Comparison of ENCODE assay signal across 5 worm cellular contexts in the genomic region with DNA sequence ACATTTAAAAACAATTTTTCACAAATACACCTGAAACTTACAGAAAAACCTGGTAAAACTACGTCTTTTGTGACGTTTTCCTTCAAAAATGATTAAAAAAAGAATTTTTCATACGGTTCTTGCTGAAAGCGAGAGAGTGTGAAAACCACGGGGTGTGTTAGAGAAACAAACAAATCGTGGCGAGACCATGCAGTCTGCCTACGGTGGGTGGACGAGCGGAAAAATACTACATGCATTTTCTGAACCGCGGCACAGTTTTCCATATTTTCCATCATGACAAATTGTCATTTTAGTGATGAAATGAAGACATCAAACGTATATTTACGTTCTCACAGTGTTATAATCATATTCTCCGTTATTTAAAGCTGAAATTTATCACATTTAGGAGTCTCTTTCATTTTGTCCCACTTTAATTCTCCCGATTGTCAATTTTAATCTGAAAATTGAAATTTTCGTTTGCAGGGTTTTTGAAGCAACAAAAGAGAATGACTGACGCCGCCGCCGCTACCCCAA.
A peak's percentile ranks its signal among the peaks of the same experiment; 100 is the strongest.
TF ChIP-seq lines count a peak whose summit lies in the region.

TSS of gene F10G7.9 (minus strand) at position 127 of the 513 bp plus-strand sequence.
TSS of gene tsn-1 (plus strand) at position 463 of the 513 bp plus-strand sequence.

TF ChIP-seq in whole organism, L1 larva, 84 proteins besides CTCF, POLR2A, EP300 and RAD21 (continued from another document and continues in another):
- TF ChIP-seq unc-130 (tag; optimal IDR thresholded peaks at IDR 0.05; lab: Kevin White, UChicago) (peak; percentile 32), ceh-63 (GFP tag; optimal IDR thresholded peaks at IDR 0.05; lab: Kevin White, UChicago) (no peak), alr-1 (tag; optimal IDR thresholded peaks at IDR 0.05; lab: Kevin White, UChicago; ENCODE audit: borderline replicate concordance) (no peak), unc-86 (tag; optimal IDR thresholded peaks at IDR 0.05; lab: Kevin White, UChicago) (peak; percentile 33), ztf-11 (tag; optimal IDR thresholded peaks at IDR 0.05; lab: Kevin White, UChicago) (no peak), nhr-77 (tag; optimal IDR thresholded peaks at IDR 0.05; lab: Kevin White, UChicago) (no peak), C16A3.4 (tag; optimal IDR thresholded peaks at IDR 0.05; lab: Kevin White, UChicago) (peak; percentile 48), swsn-7 (tag; optimal IDR thresholded peaks at IDR 0.05; lab: Kevin White, UChicago) (peak; percentile 47), ets-5 (GFP tag; IDR thresholded peaks at IDR 0.05; lab: Robert Waterston, UW) (no peak), lin-14 (GFP tag; optimal IDR thresholded peaks at IDR 0.05; lab: Kevin White, UChicago) (peak; percentile 68), xbp-1 (tag; optimal IDR thresholded peaks at IDR 0.05; lab: Kevin White, UChicago) (peak; percentile 49), efl-3 (GFP tag; optimal IDR thresholded peaks at IDR 0.05; lab: Kevin White, UChicago) (no peak), nhr-84 (tag; optimal IDR thresholded peaks at IDR 0.05; lab: Kevin White, UChicago) (no peak), ceh-8 (GFP tag; optimal IDR thresholded peaks at IDR 0.05; lab: Kevin White, UChicago) (no peak), skn-1 (tag; optimal IDR thresholded peaks at IDR 0.05; lab: Kevin White, UChicago) (peak; percentile 59), egl-13 (tag; optimal IDR thresholded peaks at IDR 0.05; lab: Kevin White, UChicago) (no peak), dpl-1 (GFP tag; optimal IDR thresholded peaks at IDR 0.05; lab: Kevin White, UChicago) (peak; percentile 57 to 76 (median 72)), jun-1 (tag; optimal IDR thresholded peaks at IDR 0.05; lab: Kevin White, UChicago) (no peak), nhr-12 (tag; optimal IDR thresholded peaks at IDR 0.05; lab: Kevin White, UChicago) (no peak), efl-1 (optimal IDR thresholded peaks at IDR 0.05; lab: Kevin White, UChicago) (peak; percentile 80 to 87), efl-1 (GFP tag; optimal IDR thresholded peaks at IDR 0.05 in 1 of 2; lab: Kevin White, UChicago) (peak; percentile 70 to 96), mep-1 (tag; optimal IDR thresholded peaks at IDR 0.05; lab: Kevin White, UChicago) (no peak), vab-15 (tag; optimal IDR thresholded peaks at IDR 0.05; lab: Kevin White, UChicago) (no peak), elt-2 (tag; optimal IDR thresholded peaks at IDR 0.05; lab: Kevin White, UChicago) (peak; percentile 37), grh-1 (GFP tag; IDR thresholded peaks at IDR 0.05; lab: Robert Waterston, UW) (no peak)

TF ChIP-seq in whole organism, L2 larva, 48 proteins besides CTCF, POLR2A, EP300 and RAD21 (continued from another document):
- no peak for TF ChIP-seq elt-1 (tag; optimal IDR thresholded peaks at IDR 0.05; lab: Kevin White, UChicago)
- TF ChIP-seq crh-2 (tag; optimal IDR thresholded peaks at IDR 0.05; lab: Kevin White, UChicago) = peak; percentile 52
- TF ChIP-seq mbf-1 (tag; optimal IDR thresholded peaks at IDR 0.05; lab: Kevin White, UChicago) = no peak
- no peak for TF ChIP-seq nhr-12 (tag; optimal IDR thresholded peaks at IDR 0.05; lab: Kevin White, UChicago)
- no peak for TF ChIP-seq ceh-82 (tag; optimal IDR thresholded peaks at IDR 0.05; lab: Kevin White, UChicago)
- no peak for TF ChIP-seq elt-3 (tag; optimal IDR thresholded peaks at IDR 0.05; lab: Kevin White, UChicago)
- no peak for TF ChIP-seq nhr-23 (tag; optimal IDR thresholded peaks at IDR 0.05; lab: Kevin White, UChicago)
- peak; percentile 35 for TF ChIP-seq F13H6.1 (tag; optimal IDR thresholded peaks at IDR 0.05; lab: Kevin White, UChicago)
- peak; percentile 47 for TF ChIP-seq sma-3 (GFP tag; optimal IDR thresholded peaks at IDR 0.05; lab: Kevin White, UChicago)
- TF ChIP-seq nhr-25 (tag; optimal IDR thresholded peaks at IDR 0.05; lab: Kevin White, UChicago) = peak; percentile 41
- peak; percentile 86 to 97 for TF ChIP-seq lsy-2 (tag; optimal IDR thresholded peaks at IDR 0.05; lab: Kevin White, UChicago)
- TF ChIP-seq lin-39 (tag; optimal IDR thresholded peaks at IDR 0.05; lab: Kevin White, UChicago) = no peak
- no peak for TF ChIP-seq dmd-4 (tag; optimal IDR thresholded peaks at IDR 0.05; lab: Kevin White, UChicago)
- TF ChIP-seq nhr-129 (tag; optimal IDR thresholded peaks at IDR 0.05; lab: Kevin White, UChicago) = peak; percentile 29
- no peak for TF ChIP-seq zag-1 (tag; optimal IDR thresholded peaks at IDR 0.05; lab: Kevin White, UChicago)
- peak; percentile 67 for TF ChIP-seq unc-55 (GFP tag; optimal IDR thresholded peaks at IDR 0.05; lab: Kevin White, UChicago)
- TF ChIP-seq gmeb-1 (tag; optimal IDR thresholded peaks at IDR 0.05; lab: Kevin White, UChicago) = peak; percentile 69
- TF ChIP-seq lin-11 (tag; optimal IDR thresholded peaks at IDR 0.05; lab: Kevin White, UChicago) = peak; percentile 45
- no peak for TF ChIP-seq ztf-4 (tag; optimal IDR thresholded peaks at IDR 0.05; lab: Kevin White, UChicago)
- peak; percentile 82 for TF ChIP-seq C34F6.9 (tag; optimal IDR thresholded peaks at IDR 0.05; lab: Kevin White, UChicago)

TF ChIP-seq in whole organism, L3 larva, 47 proteins besides CTCF, POLR2A, EP300 and RAD21 (continued from another document):
- TF ChIP-seq skn-1 (tag; optimal IDR thresholded peaks at IDR 0.05; lab: Kevin White, UChicago) (peak; percentile 75), unc-39 (tag; optimal IDR thresholded peaks at IDR 0.05; lab: Kevin White, UChicago) (no peak), mdl-1 (tag; optimal IDR thresholded peaks at IDR 0.05; lab: Kevin White, UChicago) (no peak), ceh-9 (tag; optimal IDR thresholded peaks at IDR 0.05; lab: Kevin White, UChicago) (no peak), nhr-67 (tag; optimal IDR thresholded peaks at IDR 0.05; lab: Kevin White, UChicago) (no peak), nhr-23 (tag; optimal IDR thresholded peaks at IDR 0.05; lab: Kevin White, UChicago) (peak; percentile 63), egl-27 (tag; optimal IDR thresholded peaks at IDR 0.05; lab: Kevin White, UChicago) (no peak), nhr-43 (tag; optimal IDR thresholded peaks at IDR 0.05; lab: Kevin White, UChicago; ENCODE audit: poor library complexity, severe bottlenecking) (peak; percentile 29), tbx-2 (tag; optimal IDR thresholded peaks at IDR 0.05; lab: Kevin White, UChicago) (no peak), snpc-4 (tag; optimal IDR thresholded peaks at IDR 0.05; lab: Kevin White, UChicago) (no peak), nfya-1 (tag; optimal IDR thresholded peaks at IDR 0.05; lab: Kevin White, UChicago; ENCODE audit: insufficient read depth) (peak; percentile 92), R02D3.7 (tag; optimal IDR thresholded peaks at IDR 0.05; lab: Kevin White, UChicago) (no peak), nhr-11 (tag; optimal IDR thresholded peaks at IDR 0.05; lab: Kevin White, UChicago) (no peak), elt-1 (tag; optimal IDR thresholded peaks at IDR 0.05; lab: Kevin White, UChicago) (no peak), elt-2 (tag; optimal IDR thresholded peaks at IDR 0.05; lab: Kevin White, UChicago) (peak; percentile 68), mml-1 (tag; optimal IDR thresholded peaks at IDR 0.05; lab: Kevin White, UChicago) (no peak), lin-39 (tag; optimal IDR thresholded peaks at IDR 0.05; lab: Kevin White, UChicago) (no peak), daf-12 (tag; optimal IDR thresholded peaks at IDR 0.05; lab: Kevin White, UChicago) (no peak), fkh-2 (tag; optimal IDR thresholded peaks at IDR 0.05; lab: Kevin White, UChicago) (no peak), pha-4 (tag; optimal IDR thresholded peaks at IDR 0.05; lab: Kevin White, UChicago) (peak; percentile 77), egl-5 (tag; optimal IDR thresholded peaks at IDR 0.05; lab: Kevin White, UChicago) (no peak), nhr-28 (tag; optimal IDR thresholded peaks at IDR 0.05; lab: Kevin White, UChicago) (no peak), sea-2 (GFP tag; optimal IDR thresholded peaks at IDR 0.05; lab: Kevin White, UChicago) (no peak), ceh-28 (tag; optimal IDR thresholded peaks at IDR 0.05; lab: Kevin White, UChicago) (peak; percentile 36)

TF ChIP-seq in whole organism, L4 larva, 104 proteins besides CTCF, POLR2A, EP300 and RAD21 (continued from another document and continues in another):
- peak; percentile 59 for TF ChIP-seq dve-1 (tag; optimal IDR thresholded peaks at IDR 0.05; lab: Kevin White, UChicago; ENCODE audit: insufficient read depth)
- TF ChIP-seq ces-1 (GFP tag; optimal IDR thresholded peaks at IDR 0.05; lab: Kevin White, UChicago) = no peak
- TF ChIP-seq php-3 (GFP tag; IDR thresholded peaks at IDR 0.05; lab: Robert Waterston, UW) = no peak
- peak; percentile 57; the same call in 1 of the 2 replicates for TF ChIP-seq hmg-1.1 (GFP tag; IDR thresholded peaks at IDR 0.05; lab: Robert Waterston, UW)
- no peak for TF ChIP-seq unc-39 (tag; optimal IDR thresholded peaks at IDR 0.05; lab: Kevin White, UChicago)
- no peak for TF ChIP-seq cey-2 (tag; optimal IDR thresholded peaks at IDR 0.05; lab: Kevin White, UChicago; ENCODE audit: borderline replicate concordance, insufficient read depth)
- TF ChIP-seq aly-2 (tag; optimal IDR thresholded peaks at IDR 0.05; lab: Kevin White, UChicago) = no peak
- no peak for TF ChIP-seq ztf-7 (tag; optimal IDR thresholded peaks at IDR 0.05; lab: Kevin White, UChicago)
- TF ChIP-seq nhr-237 (tag; optimal IDR thresholded peaks at IDR 0.05; lab: Kevin White, UChicago) = no peak
- peak; percentile 5 for TF ChIP-seq fkh-10 (GFP tag; optimal IDR thresholded peaks at IDR 0.05; lab: Kevin White, UChicago)
- TF ChIP-seq F49E8.2 (tag; optimal IDR thresholded peaks at IDR 0.05; lab: Kevin White, UChicago; ENCODE audit: borderline replicate concordance) = peak; percentile 21
- TF ChIP-seq jun-1 (tag; optimal IDR thresholded peaks at IDR 0.05; lab: Kevin White, UChicago) = no peak
- TF ChIP-seq zfp-3 (GFP tag; conservative IDR thresholded peaks at IDR 0.05; lab: Robert Waterston, UW) = no peak
- TF ChIP-seq mxl-2 (GFP tag; conservative IDR thresholded peaks at IDR 0.05; lab: Robert Waterston, UW) = no peak
- no peak for TF ChIP-seq ztf-11 (tag; optimal IDR thresholded peaks at IDR 0.05; lab: Kevin White, UChicago)
- no peak for TF ChIP-seq dmd-8 (GFP tag; IDR thresholded peaks at IDR 0.05; lab: Robert Waterston, UW)
- TF ChIP-seq aha-1 (tag; lab: Kevin White, UChicago) = peak; percentile 87
- no peak for TF ChIP-seq lir-3 (tag; optimal IDR thresholded peaks at IDR 0.05; lab: Kevin White, UChicago)
- TF ChIP-seq daf-12 (tag; optimal IDR thresholded peaks at IDR 0.05; lab: Kevin White, UChicago) = no peak
- TF ChIP-seq dmd-6 (GFP tag; IDR thresholded peaks at IDR 0.05; lab: Robert Waterston, UW) = peak; percentile 57
- no peak for TF ChIP-seq ceh-62 (tag; optimal IDR thresholded peaks at IDR 0.05; lab: Kevin White, UChicago)
- peak; percentile 75 for TF ChIP-seq lin-38 (GFP tag; IDR thresholded peaks at IDR 0.05; lab: Robert Waterston, UW)
- TF ChIP-seq T26A8.4 (GFP tag; IDR thresholded peaks at IDR 0.05; lab: Robert Waterston, UW) = peak; percentile 58; the same call in 1 of the 2 replicates
- TF ChIP-seq zfp-2 (tag; optimal IDR thresholded peaks at IDR 0.05; lab: Kevin White, UChicago) = no peak
- TF ChIP-seq ceh-32 (tag; optimal IDR thresholded peaks at IDR 0.05; lab: Kevin White, UChicago; ENCODE audit: poor library complexity) = no peak
- TF ChIP-seq hlh-11 (tag; optimal IDR thresholded peaks at IDR 0.05; lab: Kevin White, UChicago) = peak; percentile 64
- peak; percentile 70 to 97 for TF ChIP-seq lsy-2 (tag; optimal IDR thresholded peaks at IDR 0.05; lab: Kevin White, UChicago)
- TF ChIP-seq set-16 (GFP tag; IDR thresholded peaks at IDR 0.05; lab: Robert Waterston, UW) = no peak
- no peak for TF ChIP-seq dmd-9 (GFP tag; IDR thresholded peaks at IDR 0.05; lab: Robert Waterston, UW)
- TF ChIP-seq nhr-6 (tag; optimal IDR thresholded peaks at IDR 0.05; lab: Kevin White, UChicago) = peak; percentile 67
- TF ChIP-seq F26F4.8 (GFP tag; conservative IDR thresholded peaks at IDR 0.05; lab: Robert Waterston, UW) = no peak
- TF ChIP-seq nhr-77 (tag; optimal IDR thresholded peaks at IDR 0.05; lab: Kevin White, UChicago) = no peak
- peak; percentile 70 for TF ChIP-seq dpl-1 (GFP tag; optimal IDR thresholded peaks at IDR 0.05; lab: Kevin White, UChicago)
- TF ChIP-seq F10B5.3 (tag; optimal IDR thresholded peaks at IDR 0.05; lab: Kevin White, UChicago) = no peak

TF ChIP-seq in whole organism, young adult, 124 proteins besides CTCF, POLR2A, EP300 and RAD21 (continued from another document and continues in another):
- TF ChIP-seq gei-17 (GFP tag; optimal IDR thresholded peaks at IDR 0.05; lab: Kevin White, UChicago) (no peak), sea-2 (GFP tag; IDR thresholded peaks at IDR 0.05; lab: Robert Waterston, UW) (no peak), fkh-3 (tag; optimal IDR thresholded peaks at IDR 0.05; lab: Kevin White, UChicago) (no peak), sdz-38 (tag; optimal IDR thresholded peaks at IDR 0.05; lab: Kevin White, UChicago) (no peak), attf-3 (GFP tag; conservative IDR thresholded peaks at IDR 0.05; lab: Robert Waterston, UW) (no peak), F55B11.4 (tag; optimal IDR thresholded peaks at IDR 0.05; lab: Kevin White, UChicago; ENCODE audit: borderline replicate concordance, insufficient read depth) (no peak), let-607 (tag; optimal IDR thresholded peaks at IDR 0.05; lab: Kevin White, UChicago) (peak; percentile 98 to 99), efl-1 (GFP tag; optimal IDR thresholded peaks at IDR 0.05; lab: Kevin White, UChicago) (peak; percentile 40), F49E8.2 (tag; optimal IDR thresholded peaks at IDR 0.05; lab: Kevin White, UChicago; ENCODE audit: insufficient read depth) (peak; percentile 6), snpc-4 (GFP tag; optimal IDR thresholded peaks at IDR 0.05; lab: Kevin White, UChicago) (no peak), snpc-4 (tag; optimal IDR thresholded peaks at IDR 0.05; lab: Kevin White, UChicago) (peak in 3 of 4 experiments; percentile 7 to 53 (median 28)), D2030.7 (GFP tag; IDR thresholded peaks at IDR 0.05; lab: Robert Waterston, UW) (peak; percentile 41; the same call in 1 of the 2 replicates), sptf-2 (GFP tag; optimal IDR thresholded peaks at IDR 0.05; lab: Kevin White, UChicago) (no peak), Y79H2A.3 (GFP tag; conservative IDR thresholded peaks at IDR 0.05; lab: Robert Waterston, UW) (no peak), lin-40 (tag; optimal IDR thresholded peaks at IDR 0.05; lab: Kevin White, UChicago) (no peak), die-1 (tag; optimal IDR thresholded peaks at IDR 0.05; lab: Kevin White, UChicago) (no peak), cebp-1 (GFP tag; IDR thresholded peaks at IDR 0.05; lab: Robert Waterston, UW) (no peak), cebp-1 (tag; optimal IDR thresholded peaks at IDR 0.05; lab: Kevin White, UChicago) (peak; percentile 38), ceh-79 (tag; optimal IDR thresholded peaks at IDR 0.05; lab: Kevin White, UChicago) (no peak), nhr-27 (tag; optimal IDR thresholded peaks at IDR 0.05; lab: Kevin White, UChicago) (no peak), egrh-3 (GFP tag; IDR thresholded peaks at IDR 0.05; lab: Robert Waterston, UW) (no peak), ztf-3 (GFP tag; optimal IDR thresholded peaks at IDR 0.05; lab: Kevin White, UChicago) (no peak), ztf-26 (tag; optimal IDR thresholded peaks at IDR 0.05; lab: Kevin White, UChicago) (no peak), nfya-1 (tag; optimal IDR thresholded peaks at IDR 0.05; lab: Kevin White, UChicago; ENCODE audit: borderline replicate concordance, insufficient read depth) (no peak), nfyb-1 (GFP tag; IDR thresholded peaks at IDR 0.05; lab: Robert Waterston, UW) (peak; percentile 33; the same call in 1 of the 2 replicates), hlh-12 (tag; optimal IDR thresholded peaks at IDR 0.05; lab: Kevin White, UChicago) (no peak), madf-6 (GFP tag; IDR thresholded peaks at IDR 0.05; lab: Robert Waterston, UW) (peak; percentile 76), zfh-2 (GFP tag; conservative IDR thresholded peaks at IDR 0.05; lab: Robert Waterston, UW) (no peak), akir-1 (GFP tag; optimal IDR thresholded peaks at IDR 0.05; lab: Kevin White, UChicago) (no peak), mel-28 (tag; optimal IDR thresholded peaks at IDR 0.05; lab: Kevin White, UChicago; ENCODE audit: borderline replicate concordance) (no peak), tbx-9 (tag; optimal IDR thresholded peaks at IDR 0.05; lab: Kevin White, UChicago; ENCODE audit: borderline replicate concordance) (no peak), lsl-1 (GFP tag; optimal IDR thresholded peaks at IDR 0.05; lab: Kevin White, UChicago) (peak; percentile 86), dox-1 (GFP tag; IDR thresholded peaks at IDR 0.05; lab: Robert Waterston, UW) (peak; percentile 88), F37B4.10 (GFP tag; IDR thresholded peaks at IDR 0.05; lab: Robert Waterston, UW) (no peak), rec-8 (tag; optimal IDR thresholded peaks at IDR 0.05; lab: Kevin White, UChicago) (no peak), repo-1 (tag; optimal IDR thresholded peaks at IDR 0.05; lab: Kevin White, UChicago) (no peak), pbrm-1 (GFP tag; IDR thresholded peaks at IDR 0.05; lab: Robert Waterston, UW) (peak; percentile 25; the same call in 1 of the 2 replicates)
